Worm (Caenorhabditis elegans) whole organism, young adult: Measurements from ENCODE around the gene VY10G11R.1.

Source experiments
- K11D2.4 ChIP-seq: fragments of 200-800 bp; sonication (Bioruptor generic); IDR thresholded peaks from 2 replicates; pipeline ENCODE4 v1.3.6; 2022; ENCODE audit warnings: missing genetic modification reagents, missing genetic modification characterization, missing compliant biosample characterization
- K12H6.12 ChIP-seq: fragments of 200-800 bp; sonication (Bioruptor generic); optimal IDR thresholded peaks from 2 replicates; lab custom pipeline; 2018; ENCODE audit warnings: mild to moderate bottlenecking, missing genetic modification characterization, missing compliant biosample characterization
- Y53G8AR.9 ChIP-seq: fragments of 200-800 bp; sonication (Bioruptor generic); conservative IDR thresholded peaks from 2 replicates; pipeline ENCODE4 v1.3.6; 2022; ENCODE audit warnings: missing genetic modification reagents, missing genetic modification characterization, missing compliant biosample characterization
- ZK185.1 ChIP-seq: sonication (generic microtip); optimal IDR thresholded peaks from 2 replicates; lab custom pipeline; 2016; ENCODE audit warnings: mild to moderate bottlenecking, missing genetic modification characterization, missing compliant biosample characterization; ENCODE audit not compliant: poor library complexity, severe bottlenecking
- ama-1 ChIP-seq, 3 experiments: fragments of 150-350 bp in 1 of 3; sonication (generic microtip) in 2 of 3; optimal IDR thresholded peaks; 2 replicates each; lab custom pipeline; 2014 to 2018; ENCODE audit warnings: missing biosample characterization in 2 of 3, missing genetic modification characterization in 2 of 3, missing genetic modification reagents in 2 of 3
- atf-7 ChIP-seq: sonication (generic microtip); optimal IDR thresholded peaks from 2 replicates; lab custom pipeline; 2017; ENCODE audit warnings: mild to moderate bottlenecking, missing genetic modification characterization, missing compliant biosample characterization
- attf-5 ChIP-seq: fragments of 200-800 bp; sonication (Bioruptor generic); optimal IDR thresholded peaks from 2 replicates; lab custom pipeline; 2018; ENCODE audit warnings: mild to moderate bottlenecking, missing genetic modification characterization, missing compliant biosample characterization
- attf-6 ChIP-seq: fragments of 200-800 bp; sonication (Bioruptor generic); IDR thresholded peaks from 2 replicates; pipeline ENCODE4 v1.3.6; 2022; ENCODE audit warnings: missing genetic modification reagents, missing genetic modification characterization, missing compliant biosample characterization
- cebp-1 ChIP-seq, 2 experiments: fragments of 200-800 bp in 1 of 2; sonication (Bioruptor generic) in 1 of 2; sonication (generic microtip) in 1 of 2; IDR thresholded peaks in 1 of 2; optimal IDR thresholded peaks in 1 of 2; 2 replicates each; pipeline versions ENCODE4 v1.3.6 to Lab custom; 2017 to 2022; ENCODE audit warnings: missing compliant biosample characterization in 2 of 2, missing genetic modification characterization in 2 of 2, mild to moderate bottlenecking in 1 of 2, missing genetic modification reagents in 1 of 2, moderate library complexity in 1 of 2
- cebp-2 ChIP-seq: fragments of 200-800 bp; sonication (Bioruptor generic); IDR thresholded peaks from 2 replicates; pipeline ENCODE4 v1.3.6; 2022; ENCODE audit warnings: missing genetic modification characterization, missing compliant biosample characterization
- ceh-27 ChIP-seq: fragments of 200-800 bp; sonication (Bioruptor generic); optimal IDR thresholded peaks from 2 replicates; lab custom pipeline; 2018; ENCODE audit warnings: mild to moderate bottlenecking, missing genetic modification characterization, moderate library complexity, missing compliant biosample characterization
- ceh-58 ChIP-seq: fragments of 200-800 bp; sonication (Bioruptor generic); IDR thresholded peaks from 2 replicates; pipeline ENCODE4 v1.3.6; 2022; ENCODE audit warnings: missing genetic modification characterization, missing compliant biosample characterization
- chd-7 ChIP-seq: sonication (generic microtip); optimal IDR thresholded peaks from 2 replicates; lab custom pipeline; 2016; ENCODE audit warnings: mild to moderate bottlenecking, missing genetic modification characterization, moderate library complexity, missing compliant biosample characterization
- die-1 ChIP-seq: sonication (generic microtip); optimal IDR thresholded peaks from 2 replicates; lab custom pipeline; 2016; ENCODE audit warnings: missing genotype, mild to moderate bottlenecking, missing genetic modification characterization, missing compliant biosample characterization
- dox-1 ChIP-seq: fragments of 200-800 bp; sonication (Bioruptor generic); IDR thresholded peaks from 2 replicates; pipeline ENCODE4 v1.3.6; 2022; ENCODE audit warnings: missing genetic modification reagents, missing genetic modification characterization, missing compliant biosample characterization
- egrh-3 ChIP-seq: fragments of 200-800 bp; sonication (Bioruptor generic); IDR thresholded peaks from 2 replicates; pipeline ENCODE4 v1.3.6; 2022; ENCODE audit warnings: missing genetic modification reagents, missing genetic modification characterization, missing compliant biosample characterization
- ekl-4 ChIP-seq: fragments of 200-800 bp; sonication (Bioruptor generic); IDR thresholded peaks from 2 replicates; pipeline ENCODE4 v1.3.6; 2022; ENCODE audit warnings: missing genetic modification reagents, missing genetic modification characterization, missing compliant biosample characterization
- gei-17 ChIP-seq: fragments of 200-800 bp; sonication (Bioruptor generic); optimal IDR thresholded peaks from 2 replicates; lab custom pipeline; 2018; ENCODE audit warnings: mild to moderate bottlenecking, missing genetic modification characterization, missing compliant biosample characterization
- hmg-1.2 ChIP-seq: fragments of 200-800 bp; sonication (Bioruptor generic); IDR thresholded peaks from 2 replicates; pipeline ENCODE4 v1.3.6; 2022; ENCODE audit warnings: missing genetic modification reagents, missing genetic modification characterization, missing compliant biosample characterization
- let-607 ChIP-seq, 2 experiments: fragments of 200-800 bp in 1 of 2; sonication (Bioruptor generic) in 1 of 2; sonication (generic microtip) in 1 of 2; optimal IDR thresholded peaks; 2 replicates each; lab custom pipeline; 2016 to 2018; ENCODE audit warnings: mild to moderate bottlenecking in 2 of 2, missing compliant biosample characterization in 2 of 2, missing genetic modification characterization in 2 of 2, moderate library complexity in 2 of 2, missing genotype in 1 of 2
- lin-26 ChIP-seq: fragments of 200-800 bp; sonication (Bioruptor generic); IDR thresholded peaks from 2 replicates; pipeline ENCODE4 v1.3.6; 2022; ENCODE audit warnings: missing genetic modification reagents, missing genetic modification characterization, missing compliant biosample characterization
- lin-35 ChIP-seq, 3 experiments: fragments of 150-350 bp in 2 of 3; sonication (generic microtip) in 1 of 3; optimal IDR thresholded peaks; 2 replicates each; lab custom pipeline; 2014 to 2018; ENCODE audit warnings: missing biosample characterization in 3 of 3, missing genetic modification characterization in 3 of 3, missing genetic modification reagents in 3 of 3
- lin-40 ChIP-seq: sonication (generic microtip); optimal IDR thresholded peaks from 2 replicates; lab custom pipeline; 2016; ENCODE audit warnings: missing genetic modification characterization, mild to moderate bottlenecking, missing compliant biosample characterization, missing genotype, missing genetic modification reagents
- lin-54 ChIP-seq: fragments of 200-800 bp; sonication (Bioruptor generic); optimal IDR thresholded peaks from 2 replicates; lab custom pipeline; 2018; ENCODE audit warnings: mild to moderate bottlenecking, missing genetic modification characterization, missing compliant biosample characterization
- lir-1 ChIP-seq: fragments of 200-800 bp; sonication (Bioruptor generic); conservative IDR thresholded peaks from 2 replicates; pipeline ENCODE4 v1.3.6; 2022; ENCODE audit warnings: missing genetic modification reagents, missing genetic modification characterization, missing compliant biosample characterization
- mel-28 ChIP-seq: sonication (generic microtip); optimal IDR thresholded peaks from 2 replicates; lab custom pipeline; 2016; ENCODE audit warnings: borderline replicate concordance, mild to moderate bottlenecking, missing genetic modification characterization, missing compliant biosample characterization
- nfyb-1 ChIP-seq: fragments of 200-800 bp; sonication (Bioruptor generic); IDR thresholded peaks from 2 replicates; pipeline ENCODE4 v1.3.6; 2022; ENCODE audit warnings: missing genetic modification reagents, missing genetic modification characterization, missing compliant biosample characterization
- nhr-120 ChIP-seq: fragments of 200-800 bp; sonication (Bioruptor generic); IDR thresholded peaks from 2 replicates; pipeline ENCODE4 v1.3.6; 2022; ENCODE audit warnings: missing genetic modification characterization, missing compliant biosample characterization
- nhr-179 ChIP-seq: sonication (generic microtip); optimal IDR thresholded peaks from 2 replicates; lab custom pipeline; 2016; ENCODE audit warnings: mild to moderate bottlenecking, missing genetic modification characterization, missing compliant biosample characterization
- nhr-80 ChIP-seq: sonication (generic microtip); optimal IDR thresholded peaks from 2 replicates; lab custom pipeline; 2016; ENCODE audit warnings: missing genetic modification characterization, missing compliant biosample characterization
- nhr-90 ChIP-seq: sonication (generic microtip); optimal IDR thresholded peaks from 2 replicates; lab custom pipeline; 2016; ENCODE audit warnings: missing genotype, mild to moderate bottlenecking, missing genetic modification characterization, missing compliant biosample characterization
- repo-1 ChIP-seq: sonication (generic microtip); optimal IDR thresholded peaks from 2 replicates; lab custom pipeline; 2017; ENCODE audit warnings: mild to moderate bottlenecking, missing genetic modification characterization, missing compliant biosample characterization
- snpc-1.1 ChIP-seq: sonication (generic microtip); optimal IDR thresholded peaks from 2 replicates; lab custom pipeline; 2017; ENCODE audit warnings: missing genetic modification characterization, mild to moderate bottlenecking, missing compliant biosample characterization, antibody characterized with exemption, moderate library complexity, missing genotype, missing genetic modification reagents; ENCODE audit not compliant: insufficient read depth
- snpc-4 ChIP-seq, 5 experiments: fragments of 150-350 bp in 1 of 5; sonication (generic microtip) in 4 of 5; optimal IDR thresholded peaks; 2 replicates each; lab custom pipeline; 2014 to 2018; ENCODE audit warnings: missing genetic modification characterization in 5 of 5, missing biosample characterization in 3 of 5, antibody characterized with exemption in 2 of 5, mild to moderate bottlenecking in 2 of 5, missing compliant biosample characterization in 2 of 5, missing genotype in 2 of 5, moderate library complexity in 2 of 5, missing genetic modification reagents in 1 of 5
- tbp1 ChIP-seq: fragments of 200-800 bp; sonication (Bioruptor generic); optimal IDR thresholded peaks from 2 replicates; lab custom pipeline; 2018; ENCODE audit warnings: mild to moderate bottlenecking, missing genetic modification characterization, missing compliant biosample characterization
- zfh-2 ChIP-seq: fragments of 200-800 bp; sonication (Bioruptor generic); conservative IDR thresholded peaks from 2 replicates; pipeline ENCODE4 v1.3.6; 2022; ENCODE audit warnings: missing genetic modification reagents, missing genetic modification characterization, missing compliant biosample characterization
- ztf-18 ChIP-seq: sonication (generic microtip); optimal IDR thresholded peaks from 2 replicates; lab custom pipeline; 2016; ENCODE audit warnings: missing genotype, mild to moderate bottlenecking, missing genetic modification characterization, missing compliant biosample characterization
- ztf-26 ChIP-seq: sonication (generic microtip); optimal IDR thresholded peaks from 2 replicates; lab custom pipeline; 2017; ENCODE audit warnings: missing genetic modification characterization, missing compliant biosample characterization
- ztf-3 ChIP-seq: fragments of 200-800 bp; sonication (Bioruptor generic); optimal IDR thresholded peaks from 2 replicates; lab custom pipeline; 2018; ENCODE audit warnings: mild to moderate bottlenecking, missing genetic modification characterization, missing compliant biosample characterization

VY10G11R.1 gene

ce11 chrIV:16491411-16492036, 20.7 kb upstream of the VY10G11R.1 start:
- TF ChIP-seq dox-1 (GFP tag; lab: Robert Waterston, UW): peak; percentile 39; the same call in 1 of the 2 replicates
- peak; percentile 37 for TF ChIP-seq tbp1
- peak; percentile 49 for TF ChIP-seq zfh-2 (GFP tag; lab: Robert Waterston, UW)
- peak; percentile 52 for TF ChIP-seq repo-1 (tag; lab: Kevin White, UChicago)
- TF ChIP-seq nfyb-1 (GFP tag; lab: Robert Waterston, UW): peak; percentile 48; the same call in 1 of the 2 replicates
- peak; percentile 67 for TF ChIP-seq attf-5 (GFP tag; lab: Kevin White, UChicago)
- TF ChIP-seq ekl-4 (GFP tag; lab: Robert Waterston, UW): 0 out of 2 replicates have a peak, but pooled peaks have one; percentile 29
- TF ChIP-seq nhr-90 (tag; lab: Kevin White, UChicago): peak; percentile 8
- peak; percentile 78 for TF ChIP-seq ztf-3 (GFP tag; lab: Kevin White, UChicago)
- no peak for TF ChIP-seq nhr-120 (GFP tag; lab: Robert Waterston, UW)
- TF ChIP-seq lir-1 (GFP tag; lab: Robert Waterston, UW): peak; percentile 76; the same call in 1 of the 2 replicates
- peak; percentile 15 for TF ChIP-seq lin-54
- peak; percentile 51 for TF ChIP-seq nhr-80 (tag; lab: Kevin White, UChicago)
- TF ChIP-seq ztf-26 (tag; lab: Kevin White, UChicago): peak; percentile 64
- no peak for TF ChIP-seq cebp-2 (GFP tag; lab: Robert Waterston, UW)
- peak; percentile 31; the same call in 1 of the 2 replicates for TF ChIP-seq egrh-3 (GFP tag; lab: Robert Waterston, UW)
- TF ChIP-seq ama-1 (optimal IDR thresholded peaks at IDR 0.05; lab: Kevin White, UChicago): no peak
- peak in 1 of 2 experiments; percentile 4 for TF ChIP-seq ama-1 (GFP tag; optimal IDR thresholded peaks at IDR 0.05; lab: Kevin White, UChicago)
- 0 out of 2 replicates have a peak, but pooled peaks have one; percentile 26 for TF ChIP-seq Y53G8AR.9 (GFP tag; lab: Robert Waterston, UW)
- TF ChIP-seq nhr-179 (tag; lab: Kevin White, UChicago): no peak
- TF ChIP-seq let-607 (tag; optimal IDR thresholded peaks at IDR 0.05; lab: Kevin White, UChicago): peak in 1 of 2 experiments; percentile 22
- no peak for TF ChIP-seq ztf-18
- no peak for TF ChIP-seq snpc-4 (GFP tag; optimal IDR thresholded peaks at IDR 0.05; lab: Kevin White, UChicago)
- TF ChIP-seq snpc-4 (tag; optimal IDR thresholded peaks at IDR 0.05; lab: Kevin White, UChicago): peak in 1 of 4 experiments; percentile 3
- no peak for TF ChIP-seq atf-7 (tag; lab: Kevin White, UChicago)
- peak; percentile 40 for TF ChIP-seq gei-17 (GFP tag; lab: Kevin White, UChicago)
- TF ChIP-seq mel-28: no peak
- TF ChIP-seq lin-35 (GFP tag; optimal IDR thresholded peaks at IDR 0.05; lab: Kevin White, UChicago): peak in 1 of 3 experiments; percentile 64
- peak; percentile 94 for TF ChIP-seq cebp-1 (GFP tag; IDR thresholded peaks at IDR 0.05; lab: Robert Waterston, UW)
- peak; percentile 98 for TF ChIP-seq cebp-1 (tag; optimal IDR thresholded peaks at IDR 0.05; lab: Kevin White, UChicago)
- TF ChIP-seq lin-40: peak; percentile 72
- TF ChIP-seq K12H6.12 (tag; lab: Kevin White, UChicago): peak; percentile 82
- TF ChIP-seq lin-26 (GFP tag; lab: Robert Waterston, UW): peak; percentile 92
- peak; percentile 55 for TF ChIP-seq ZK185.1
- TF ChIP-seq ceh-58: no peak
- TF ChIP-seq die-1 (tag; lab: Kevin White, UChicago): peak; percentile 20
- TF ChIP-seq chd-7: peak; percentile 41
- no peak for TF ChIP-seq attf-6
- TF ChIP-seq K11D2.4 (GFP tag; lab: Robert Waterston, UW): 0 out of 2 replicates have a peak, but pooled peaks have one; percentile 43
- peak; percentile 51 for TF ChIP-seq ceh-27 (GFP tag; lab: Kevin White, UChicago)
- TF ChIP-seq hmg-1.2 (GFP tag; lab: Robert Waterston, UW): peak; percentile 79
- TF ChIP-seq snpc-1.1 (tag; lab: Kevin White, UChicago): no peak
